Worm (Caenorhabditis elegans) whole organism, L1 larva: ENCODE measurements around the gene nhr-8.

ENCODE experiments used
- C04F5.9 ChIP-seq: sonication (generic microtip); optimal IDR thresholded peaks from 2 replicates; lab custom pipeline; 2016; ENCODE audit warnings: missing genetic modification characterization, missing compliant biosample characterization
- C34B4.2 ChIP-seq: sonication (generic microtip); optimal IDR thresholded peaks from 2 replicates; lab custom pipeline; 2017; ENCODE audit warnings: mild to moderate bottlenecking, missing genetic modification characterization, missing compliant biosample characterization
- F16B12.6 ChIP-seq: fragments of 150-350 bp; optimal IDR thresholded peaks from 2 replicates; lab custom pipeline; 2014; ENCODE audit warnings: missing biosample characterization, missing genetic modification characterization
- Y116A8C.19 ChIP-seq: sonication (generic microtip); optimal IDR thresholded peaks from 2 replicates; lab custom pipeline; 2016; ENCODE audit warnings: missing compliant biosample characterization, missing genetic modification characterization, borderline replicate concordance
- aha-1 ChIP-seq: fragments of 150-350 bp; optimal IDR thresholded peaks from 2 replicates; lab custom pipeline; 2014; ENCODE audit warnings: missing biosample characterization, missing genetic modification characterization
- aly-2 ChIP-seq: fragments of 150-350 bp; optimal IDR thresholded peaks from 2 replicates; lab custom pipeline; 2014; ENCODE audit warnings: missing biosample characterization, missing genetic modification characterization
- ceh-63 ChIP-seq: fragments of 200-800 bp; sonication (Bioruptor generic); optimal IDR thresholded peaks from 2 replicates; lab custom pipeline; 2018; ENCODE audit warnings: mild to moderate bottlenecking, missing genetic modification characterization, missing compliant biosample characterization
- ceh-82 ChIP-seq, 3 experiments: fragments of 150-350 bp in 1 of 3; sonication (generic microtip) in 2 of 3; optimal IDR thresholded peaks; 2 replicates each; lab custom pipeline; 2014 to 2017; ENCODE audit warnings: missing biosample characterization in 3 of 3, missing genetic modification characterization in 3 of 3
- ceh-88 ChIP-seq: fragments of 200-800 bp; sonication (Bioruptor generic); IDR thresholded peaks from 2 replicates; pipeline ENCODE4 v1.3.6; 2022; ENCODE audit warnings: missing genetic modification characterization, missing compliant biosample characterization
- ceh-90 ChIP-seq: sonication (generic microtip); optimal IDR thresholded peaks from 2 replicates; lab custom pipeline; 2016; ENCODE audit warnings: missing genetic modification characterization, missing compliant biosample characterization
- ces-1 ChIP-seq: fragments of 150-350 bp; optimal IDR thresholded peaks from 2 replicates; lab custom pipeline; 2014; ENCODE audit warnings: missing biosample characterization, missing genetic modification reagents, missing genetic modification characterization
- dsc-1 ChIP-seq: sonication (generic microtip); optimal IDR thresholded peaks from 2 replicates; lab custom pipeline; 2016; ENCODE audit warnings: mild to moderate bottlenecking, missing genetic modification characterization, missing compliant biosample characterization
- efl-1 ChIP-seq, 4 experiments: fragments of 150-350 bp; optimal IDR thresholded peaks in 3 of 4; peaks in 1 of 4; 1 replicate in 1 of 4; 2 replicates in 3 of 4; lab custom pipeline; 2014; ENCODE audit warnings: missing biosample characterization in 2 of 4, missing genetic modification characterization in 2 of 4, missing genetic modification reagents in 2 of 4
- efl-3 ChIP-seq: fragments of 200-800 bp; sonication (Bioruptor generic); optimal IDR thresholded peaks from 2 replicates; lab custom pipeline; 2018; ENCODE audit warnings: mild to moderate bottlenecking, missing genetic modification characterization, missing compliant biosample characterization
- egl-13 ChIP-seq: sonication (generic microtip); optimal IDR thresholded peaks from 2 replicates; lab custom pipeline; 2016; ENCODE audit warnings: missing genotype, missing genetic modification reagents, missing genetic modification characterization, missing compliant biosample characterization
- elt-2 ChIP-seq: sonication (generic microtip); optimal IDR thresholded peaks from 2 replicates; lab custom pipeline; 2016; ENCODE audit warnings: missing genetic modification characterization, mild to moderate bottlenecking, inconsistent platforms, missing compliant biosample characterization, missing genetic modification reagents
- fkh-10 ChIP-seq: sonication (generic microtip); optimal IDR thresholded peaks from 2 replicates; lab custom pipeline; 2017; ENCODE audit warnings: missing biosample characterization, missing genetic modification reagents, missing genetic modification characterization
- fkh-4 ChIP-seq: sonication (generic microtip); optimal IDR thresholded peaks from 2 replicates; lab custom pipeline; 2016; ENCODE audit warnings: missing compliant biosample characterization, missing genetic modification characterization, borderline replicate concordance
- fkh-8 ChIP-seq: sonication (generic microtip); optimal IDR thresholded peaks from 2 replicates; lab custom pipeline; 2016; ENCODE audit warnings: mild to moderate bottlenecking, missing genetic modification characterization, missing compliant biosample characterization
- hpl-2 ChIP-seq: fragments of 150-350 bp; optimal IDR thresholded peaks from 2 replicates; lab custom pipeline; 2014; ENCODE audit warnings: missing biosample characterization, missing genetic modification reagents, missing genetic modification characterization
- isw-1 ChIP-seq: fragments of 200-800 bp; sonication (Bioruptor generic); IDR thresholded peaks from 2 replicates; pipeline ENCODE4 v1.3.6; 2022; ENCODE audit warnings: missing genetic modification characterization, missing compliant biosample characterization
- jun-1 ChIP-seq: fragments of 150-350 bp; optimal IDR thresholded peaks from 2 replicates; lab custom pipeline; 2014; ENCODE audit warnings: missing biosample characterization, missing genetic modification reagents, missing genetic modification characterization
- lin-15B ChIP-seq: fragments of 150-350 bp; sonication (generic microtip); optimal IDR thresholded peaks from 3 replicates; lab custom pipeline; 2014; ENCODE audit warnings: missing biosample characterization, missing genetic modification characterization
- lin-35 ChIP-seq, 2 experiments: fragments of 150-350 bp; optimal IDR thresholded peaks; 2 replicates each; lab custom pipeline; 2014; ENCODE audit warnings: missing biosample characterization in 2 of 2, missing genetic modification characterization in 2 of 2, missing genetic modification reagents in 2 of 2
- lir-3 ChIP-seq: sonication (generic microtip); optimal IDR thresholded peaks from 2 replicates; lab custom pipeline; 2016; ENCODE audit warnings: mild to moderate bottlenecking, missing genetic modification characterization, moderate library complexity, missing compliant biosample characterization; ENCODE audit not compliant: poor library complexity
- mep-1 ChIP-seq: fragments of 150-350 bp; optimal IDR thresholded peaks from 2 replicates; lab custom pipeline; 2014; ENCODE audit warnings: missing biosample characterization, missing genetic modification characterization
- nhr-11 ChIP-seq: fragments of 150-350 bp; optimal IDR thresholded peaks from 2 replicates; lab custom pipeline; 2014; ENCODE audit warnings: missing biosample characterization, missing genetic modification characterization
- nhr-19 ChIP-seq: fragments of 200-800 bp; sonication (Bioruptor generic); conservative IDR thresholded peaks from 2 replicates; pipeline ENCODE4 v1.3.6; 2022; ENCODE audit warnings: missing genetic modification characterization, missing compliant biosample characterization
- nhr-20 ChIP-seq: sonication (generic microtip); optimal IDR thresholded peaks from 2 replicates; lab custom pipeline; 2016; ENCODE audit warnings: mild to moderate bottlenecking, missing genetic modification characterization, missing compliant biosample characterization
- nhr-28 ChIP-seq: fragments of 150-350 bp; optimal IDR thresholded peaks from 2 replicates; lab custom pipeline; 2014; ENCODE audit warnings: missing biosample characterization, missing genetic modification characterization
- nhr-71 ChIP-seq: sonication (generic microtip); optimal IDR thresholded peaks from 2 replicates; lab custom pipeline; 2016; ENCODE audit warnings: mild to moderate bottlenecking, missing genetic modification characterization, moderate library complexity, missing compliant biosample characterization
- nhr-76 ChIP-seq: sonication (generic microtip); optimal IDR thresholded peaks from 2 replicates; lab custom pipeline; 2017; ENCODE audit warnings: missing biosample characterization, missing genetic modification characterization
- nhr-77 ChIP-seq: fragments of 150-350 bp; optimal IDR thresholded peaks from 2 replicates; lab custom pipeline; 2014; ENCODE audit warnings: missing biosample characterization, missing genetic modification characterization
- nhr-85 ChIP-seq: sonication (generic microtip); peaks from one replicate; lab custom pipeline; 2016; ENCODE audit warnings: missing genetic modification characterization, inconsistent platforms, missing compliant biosample characterization
- pax-3 ChIP-seq: fragments of 200-800 bp; sonication (Bioruptor generic); optimal IDR thresholded peaks from 2 replicates; lab custom pipeline; 2018; ENCODE audit warnings: mild to moderate bottlenecking, missing genetic modification characterization, moderate library complexity, missing compliant biosample characterization
- pqm-1 ChIP-seq: sonication (generic microtip); optimal IDR thresholded peaks from 3 replicates; lab custom pipeline; 2017; ENCODE audit warnings: missing biosample characterization, missing genetic modification characterization
- snpc-4 ChIP-seq: fragments of 150-350 bp; optimal IDR thresholded peaks from 2 replicates; lab custom pipeline; 2014; ENCODE audit warnings: missing biosample characterization, missing genetic modification characterization
- snu-23 ChIP-seq: sonication (generic microtip); optimal IDR thresholded peaks from 2 replicates; lab custom pipeline; 2016; ENCODE audit warnings: missing genetic modification characterization, missing compliant biosample characterization
- sptf-1 ChIP-seq: fragments of 150-350 bp; optimal IDR thresholded peaks from 2 replicates; lab custom pipeline; 2014; ENCODE audit warnings: missing biosample characterization, missing genetic modification characterization
- tbx-2 ChIP-seq: sonication (generic microtip); optimal IDR thresholded peaks from 2 replicates; lab custom pipeline; 2016; ENCODE audit warnings: missing genetic modification characterization, missing compliant biosample characterization
- tlp-1 ChIP-seq: fragments of 150-350 bp; optimal IDR thresholded peaks from 2 replicates; lab custom pipeline; 2014; ENCODE audit warnings: missing biosample characterization, missing genetic modification characterization
- unc-62 ChIP-seq: fragments of 150-350 bp; optimal IDR thresholded peaks from 2 replicates; lab custom pipeline; 2014; ENCODE audit warnings: missing biosample characterization, missing genetic modification reagents, missing genetic modification characterization
- unc-98 ChIP-seq: fragments of 200-800 bp; sonication (Bioruptor generic); IDR thresholded peaks from 2 replicates; pipeline ENCODE4 v1.3.6; 2022; ENCODE audit warnings: missing genetic modification characterization, missing compliant biosample characterization
- zag-1 ChIP-seq: fragments of 150-350 bp; optimal IDR thresholded peaks from 2 replicates; lab custom pipeline; 2014; ENCODE audit warnings: missing biosample characterization, missing genetic modification characterization
- zip-4 ChIP-seq: fragments of 200-800 bp; sonication (Bioruptor generic); optimal IDR thresholded peaks from 2 replicates; lab custom pipeline; 2018; ENCODE audit warnings: mild to moderate bottlenecking, missing genetic modification characterization, moderate library complexity, missing compliant biosample characterization
- ztf-4 ChIP-seq: fragments of 150-350 bp; optimal IDR thresholded peaks from 2 replicates; lab custom pipeline; 2014; ENCODE audit warnings: missing biosample characterization, missing genetic modification characterization

Gene nhr-8

DNA sequence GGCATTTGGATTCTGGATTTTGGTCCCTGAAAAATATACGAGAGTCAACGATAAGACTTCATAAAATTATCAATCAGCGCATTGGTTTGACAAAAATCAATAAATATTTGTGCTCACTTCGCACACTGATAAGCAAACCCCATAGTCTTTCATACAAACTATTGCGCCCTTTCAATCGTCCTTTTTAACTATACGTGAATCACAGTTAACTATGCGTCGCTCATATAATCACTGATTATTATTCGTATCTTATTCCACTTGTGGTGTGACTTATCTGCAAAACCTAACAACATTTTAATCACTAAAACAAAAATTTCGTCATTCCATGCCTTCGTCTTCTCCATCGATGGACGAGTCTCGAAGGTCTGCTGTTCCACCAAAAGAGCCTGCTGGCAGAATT lies at the start of gene nhr-8:
TSS of gene nhr-8 (plus strand) at position 160 of the 400 bp plus-strand sequence.
- TF ChIP-seq pax-3 (tag; lab: Kevin White, UChicago): peak; percentile 4
- no peak for TF ChIP-seq zag-1 (tag; lab: Kevin White, UChicago)
- TF ChIP-seq zip-4: no peak
- TF ChIP-seq nhr-20 (tag; lab: Kevin White, UChicago): peak; percentile 5
- TF ChIP-seq sptf-1: no peak
- no peak for TF ChIP-seq fkh-10 (GFP tag; lab: Kevin White, UChicago)
- no peak for TF ChIP-seq ceh-63 (GFP tag; lab: Kevin White, UChicago)
- no peak for TF ChIP-seq snu-23 (GFP tag; lab: Kevin White, UChicago)
- TF ChIP-seq efl-1 (optimal IDR thresholded peaks at IDR 0.05; lab: Kevin White, UChicago): no peak
- TF ChIP-seq efl-1 (GFP tag; optimal IDR thresholded peaks at IDR 0.05 in 1 of 2; lab: Kevin White, UChicago): peak in 1 of 2 experiments; percentile 36
- no peak for TF ChIP-seq aha-1 (tag; lab: Kevin White, UChicago)
- no peak for TF ChIP-seq nhr-11 (tag; lab: Kevin White, UChicago)
- no peak for TF ChIP-seq nhr-19 (GFP tag; lab: Robert Waterston, UW)
- TF ChIP-seq efl-3: no peak
- TF ChIP-seq mep-1 (tag; lab: Kevin White, UChicago): no peak
- no peak for TF ChIP-seq F16B12.6 (tag; lab: Kevin White, UChicago)
- TF ChIP-seq hpl-2 (GFP tag; lab: Kevin White, UChicago): no peak
- no peak for TF ChIP-seq snpc-4 (tag; lab: Kevin White, UChicago)
- no peak for TF ChIP-seq aly-2 (tag; lab: Kevin White, UChicago)
- TF ChIP-seq ztf-4 (tag; lab: Kevin White, UChicago): no peak
- no peak for TF ChIP-seq tbx-2
- no peak for TF ChIP-seq nhr-77 (tag; lab: Kevin White, UChicago)
- peak; percentile 43 for TF ChIP-seq jun-1 (tag; lab: Kevin White, UChicago)
- TF ChIP-seq C34B4.2 (tag; lab: Kevin White, UChicago): no peak
- no peak for TF ChIP-seq C04F5.9
- peak; percentile 21 for TF ChIP-seq tlp-1
- TF ChIP-seq ceh-88 (GFP tag; lab: Robert Waterston, UW): no peak
- no peak for TF ChIP-seq ceh-90
- TF ChIP-seq dsc-1 (tag; lab: Kevin White, UChicago): no peak
- no peak for TF ChIP-seq ceh-82 (tag; optimal IDR thresholded peaks at IDR 0.05; lab: Kevin White, UChicago)
- TF ChIP-seq unc-62 (GFP tag; lab: Kevin White, UChicago): no peak
- TF ChIP-seq nhr-85: peak; percentile 14
- TF ChIP-seq fkh-8 (tag; lab: Kevin White, UChicago): no peak
- TF ChIP-seq lir-3 (tag; lab: Kevin White, UChicago): no peak
- TF ChIP-seq unc-98: no peak
- no peak for TF ChIP-seq lin-15B (tag; lab: Kevin White, UChicago)
- no peak for TF ChIP-seq ces-1 (GFP tag; lab: Kevin White, UChicago)
- no peak for TF ChIP-seq nhr-76 (tag; lab: Kevin White, UChicago)
- no peak for TF ChIP-seq Y116A8C.19 (tag; lab: Kevin White, UChicago)
- peak; percentile 95 for TF ChIP-seq elt-2 (tag; lab: Kevin White, UChicago)
- TF ChIP-seq isw-1 (GFP tag; lab: Robert Waterston, UW): no peak
- peak in 1 of 2 experiments; percentile 47 for TF ChIP-seq lin-35 (GFP tag; optimal IDR thresholded peaks at IDR 0.05; lab: Kevin White, UChicago)
- peak; percentile 23 for TF ChIP-seq nhr-71 (tag; lab: Kevin White, UChicago)
- no peak for TF ChIP-seq fkh-4
- peak; percentile 33 for TF ChIP-seq pqm-1
- TF ChIP-seq nhr-28 (tag; lab: Kevin White, UChicago): no peak
- TF ChIP-seq egl-13 (tag; lab: Kevin White, UChicago): no peak
